Worm (Caenorhabditis elegans): ENCODE results near the gene kap-1.

- no peak for TF ChIP-seq ama-1 (optimal IDR thresholded peaks at IDR 0.05)
- no peak for TF ChIP-seq F13C5.2 (tag; optimal IDR thresholded peaks at IDR 0.05)
- TF ChIP-seq flt-1 (GFP tag; IDR thresholded peaks at IDR 0.05): no peak
- TF ChIP-seq ets-7 (tag; optimal IDR thresholded peaks at IDR 0.05): no peak
- TF ChIP-seq hmbx-1 (tag; optimal IDR thresholded peaks at IDR 0.05): no peak
- TF ChIP-seq sea-1 (GFP tag; conservative IDR thresholded peaks at IDR 0.05): no peak
- no peak for TF ChIP-seq aly-1 (tag; optimal IDR thresholded peaks at IDR 0.05)
- no peak for TF ChIP-seq tbx-37 (GFP tag; conservative IDR thresholded peaks at IDR 0.05)
- TF ChIP-seq scrt-1 (GFP tag; IDR thresholded peaks at IDR 0.05): no peak
- TF ChIP-seq ceh-13 (GFP tag; optimal IDR thresholded peaks at IDR 0.05): no peak
- TF ChIP-seq pes-1 (GFP tag; IDR thresholded peaks at IDR 0.05): no peak
- no peak for TF ChIP-seq hmg-4 (GFP tag; optimal IDR thresholded peaks at IDR 0.05)
Observed at ce11 chrIII:7349075-7349474, 10.4 kb downstream of the kap-1 start, which contains the start of gene gos-28.

Measured in whole organism, early embryonic.